Fruit fly (Drosophila melanogaster) Kc167 (cell line): ENCODE results near the gene Atg3.

Source experiments
- Myc ChIP-seq: fragments of >200 bp; optimal IDR thresholded peaks from 2 replicates; lab custom pipeline; 2017; ENCODE audit warnings: missing external identifiers
- Sin3A ChIP-seq: fragments of >200 bp; optimal IDR thresholded peaks from 2 replicates; lab custom pipeline; 2018; ENCODE audit warnings: missing external identifiers
- insv ChIP-seq: fragments of >200 bp; optimal IDR thresholded peaks from 3 replicates; lab custom pipeline; 2018; ENCODE audit warnings: missing external identifiers
- psq ChIP-seq: fragments of >200 bp; optimal IDR thresholded peaks from 2 replicates; lab custom pipeline; 2017; ENCODE audit warnings: missing external identifiers
- ttk ChIP-seq: sonication (Bioruptor generic); optimal IDR thresholded peaks from 2 replicates; lab custom pipeline; 2017; ENCODE audit warnings: missing external identifiers

- TF ChIP-seq Myc (lab: Kevin White, UChicago), result no peak
- no peak for TF ChIP-seq psq (lab: Kevin White, UChicago)
- no peak for TF ChIP-seq insv (lab: Kevin White, UChicago)
- TF ChIP-seq ttk (lab: Kevin White, UChicago), result no peak
- TF ChIP-seq Sin3A (lab: Kevin White, UChicago), result no peak
Measured at dm6 chr3L:18787882-18788281, 39.4 kb downstream of the Atg3 start.
